Fruit fly (Drosophila melanogaster) whole organism, prepupa: ENCODE results near the gene Snr1.

Experiments
- CG7368 ChIP-seq: fragments of 200-800 bp; sonication (Bioruptor generic); optimal IDR thresholded peaks from 3 replicates; lab custom pipeline; 2016; ENCODE audit warnings: missing biosample characterization, missing genetic modification characterization
- Gug ChIP-seq: fragments of 200-800 bp; sonication (Bioruptor generic); IDR thresholded peaks from 2 replicates; pipeline ENCODE4 v1.3.6; 2022; ENCODE audit warnings: missing biosample characterization, missing genetic modification characterization
- OdsH ChIP-seq: fragments of 200-800 bp; sonication (Bioruptor generic); optimal IDR thresholded peaks from 3 replicates; lab custom pipeline; 2016; ENCODE audit warnings: missing biosample characterization, missing genetic modification characterization
- salr ChIP-seq, 2 experiments: fragments of 200-800 bp; sonication (Bioruptor generic); optimal IDR thresholded peaks; 3 replicates each; lab custom pipeline; 2016 to 2018; ENCODE audit warnings: missing biosample characterization in 2 of 2, missing genetic modification characterization in 2 of 2, mild to moderate bottlenecking in 1 of 2

dm6 chr3R:5458627-5459026 lies 12.1 kb upstream of the Snr1 start:
- TF ChIP-seq OdsH (GFP tag; lab: Kevin White, UChicago) (no peak), Gug (GFP tag; lab: Robert Waterston, UW) (no peak), CG7368 (GFP tag; lab: Kevin White, UChicago) (no peak), salr (GFP tag; optimal IDR thresholded peaks at IDR 0.05; lab: Kevin White, UChicago) (no peak)
